Worm (Caenorhabditis elegans) whole organism, early embryonic: ENCODE measurements around the gene aqp-11.

ENCODE experiments used
- B0310.2 ChIP-seq: sonication (generic microtip); optimal IDR thresholded peaks from 2 replicates; lab custom pipeline; 2016; ENCODE audit warnings: mild to moderate bottlenecking, missing genetic modification characterization, missing compliant biosample characterization
- F13C5.2 ChIP-seq: sonication (generic microtip); optimal IDR thresholded peaks from 2 replicates; lab custom pipeline; 2017; ENCODE audit warnings: mild to moderate bottlenecking, missing genetic modification characterization, inconsistent platforms, missing compliant biosample characterization
- aly-1 ChIP-seq: sonication (generic microtip); optimal IDR thresholded peaks from 2 replicates; lab custom pipeline; 2016; ENCODE audit warnings: missing genetic modification characterization, missing compliant biosample characterization
- ama-1 ChIP-seq: fragments of 150-350 bp; optimal IDR thresholded peaks from 2 replicates; lab custom pipeline; 2014
- ceh-13 ChIP-seq: fragments of 200-800 bp; sonication (Bioruptor generic); optimal IDR thresholded peaks from 2 replicates; lab custom pipeline; 2018; ENCODE audit warnings: mild to moderate bottlenecking, missing genetic modification characterization, missing compliant biosample characterization
- ceh-36 ChIP-seq: sonication (generic microtip); optimal IDR thresholded peaks from 2 replicates; lab custom pipeline; 2016; ENCODE audit warnings: missing genetic modification characterization, inconsistent platforms, missing compliant biosample characterization
- ets-7 ChIP-seq: sonication (generic microtip); optimal IDR thresholded peaks from 2 replicates; lab custom pipeline; 2016; ENCODE audit warnings: missing genotype, missing genetic modification characterization, missing compliant biosample characterization
- flt-1 ChIP-seq: fragments of 200-800 bp; sonication (Bioruptor generic); IDR thresholded peaks from 2 replicates; pipeline ENCODE4 v1.3.6; 2022; ENCODE audit warnings: missing genetic modification characterization, missing compliant biosample characterization
- hmbx-1 ChIP-seq: sonication (generic microtip); optimal IDR thresholded peaks from 2 replicates; lab custom pipeline; 2016; ENCODE audit warnings: mild to moderate bottlenecking, missing genetic modification characterization, missing compliant biosample characterization
- hmg-4 ChIP-seq: fragments of 200-800 bp; sonication (Bioruptor generic); optimal IDR thresholded peaks from 2 replicates; lab custom pipeline; 2018; ENCODE audit warnings: mild to moderate bottlenecking, missing genetic modification characterization, missing compliant biosample characterization
- hnd-1 ChIP-seq: sonication (generic microtip); optimal IDR thresholded peaks from 2 replicates; lab custom pipeline; 2016; ENCODE audit warnings: missing genetic modification characterization, missing compliant biosample characterization
- pes-1 ChIP-seq: fragments of 200-800 bp; sonication (Bioruptor generic); IDR thresholded peaks from 2 replicates; pipeline ENCODE4 v1.3.6; 2022; ENCODE audit warnings: missing genetic modification reagents, missing genetic modification characterization, missing compliant biosample characterization
- scrt-1 ChIP-seq: fragments of 200-800 bp; sonication (Bioruptor generic); IDR thresholded peaks from 2 replicates; pipeline ENCODE4 v1.3.6; 2022; ENCODE audit warnings: missing genetic modification characterization, missing compliant biosample characterization
- sea-1 ChIP-seq: fragments of 200-800 bp; sonication (Bioruptor generic); conservative IDR thresholded peaks from 2 replicates; pipeline ENCODE4 v1.3.6; 2022; ENCODE audit warnings: missing genetic modification characterization, missing compliant biosample characterization
- tbx-11 ChIP-seq: fragments of 200-800 bp; sonication (Bioruptor generic); IDR thresholded peaks from 2 replicates; pipeline ENCODE4 v1.3.6; 2022; ENCODE audit warnings: missing genetic modification characterization, missing compliant biosample characterization
- tbx-37 ChIP-seq: fragments of 200-800 bp; sonication (Bioruptor generic); conservative IDR thresholded peaks from 2 replicates; pipeline ENCODE4 v1.3.6; 2022; ENCODE audit warnings: missing genetic modification reagents, missing genetic modification characterization, missing compliant biosample characterization
- tra-4 ChIP-seq: sonication (generic microtip); optimal IDR thresholded peaks from 2 replicates; lab custom pipeline; 2017; ENCODE audit warnings: missing genetic modification characterization, missing compliant biosample characterization

The aqp-11 gene

DNA sequence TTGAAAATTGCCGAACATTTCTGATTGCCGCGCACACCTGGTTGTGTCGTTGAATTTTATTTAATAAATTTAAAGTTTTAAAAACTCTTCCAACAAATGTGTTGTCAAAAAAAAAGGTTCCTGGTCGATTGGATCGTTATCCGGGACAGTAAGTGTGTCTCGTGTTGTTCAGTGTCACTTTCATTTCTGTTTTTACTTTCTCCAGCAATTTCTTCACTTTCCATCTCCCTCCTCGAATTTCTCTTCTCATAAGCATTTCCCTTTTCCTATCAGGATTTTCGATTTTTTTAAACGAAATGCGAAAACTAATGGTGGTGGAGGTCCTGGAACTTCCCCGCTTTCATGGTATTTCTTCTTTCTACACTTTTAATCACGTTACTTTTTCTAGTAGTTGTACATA, 22.5 kb downstream of the aqp-11 start:
- TF ChIP-seq aly-1 (no peak), pes-1 (GFP tag; lab: Robert Waterston, UW) (no peak), B0310.2 (tag; lab: Kevin White, UChicago) (no peak), hmg-4 (GFP tag; lab: Kevin White, UChicago) (no peak), ets-7 (tag; lab: Kevin White, UChicago) (no peak), scrt-1 (GFP tag; lab: Robert Waterston, UW) (no peak), ceh-13 (GFP tag; lab: Kevin White, UChicago) (no peak), tbx-37 (GFP tag; lab: Robert Waterston, UW) (no peak), hmbx-1 (tag; lab: Kevin White, UChicago) (no peak), tbx-11 (no peak), F13C5.2 (tag; lab: Kevin White, UChicago) (no peak), ama-1 (no peak), flt-1 (GFP tag; lab: Robert Waterston, UW) (no peak)

- TF ChIP-seq scrt-1 (GFP tag; lab: Robert Waterston, UW): no peak
- TF ChIP-seq ceh-36 (tag; lab: Kevin White, UChicago): no peak
- TF ChIP-seq ama-1: no peak
- no peak for TF ChIP-seq tbx-37 (GFP tag; lab: Robert Waterston, UW)
- no peak for TF ChIP-seq hmg-4 (GFP tag; lab: Kevin White, UChicago)
- TF ChIP-seq aly-1: no peak
- TF ChIP-seq F13C5.2 (tag; lab: Kevin White, UChicago): no peak
- TF ChIP-seq ets-7 (tag; lab: Kevin White, UChicago): no peak
- no peak for TF ChIP-seq flt-1 (GFP tag; lab: Robert Waterston, UW)
- TF ChIP-seq sea-1 (GFP tag; lab: Robert Waterston, UW): no peak
These were observed 24.7 kb downstream of the aqp-11 start for ce11 chrIII:13697822-13698221.

DNA sequence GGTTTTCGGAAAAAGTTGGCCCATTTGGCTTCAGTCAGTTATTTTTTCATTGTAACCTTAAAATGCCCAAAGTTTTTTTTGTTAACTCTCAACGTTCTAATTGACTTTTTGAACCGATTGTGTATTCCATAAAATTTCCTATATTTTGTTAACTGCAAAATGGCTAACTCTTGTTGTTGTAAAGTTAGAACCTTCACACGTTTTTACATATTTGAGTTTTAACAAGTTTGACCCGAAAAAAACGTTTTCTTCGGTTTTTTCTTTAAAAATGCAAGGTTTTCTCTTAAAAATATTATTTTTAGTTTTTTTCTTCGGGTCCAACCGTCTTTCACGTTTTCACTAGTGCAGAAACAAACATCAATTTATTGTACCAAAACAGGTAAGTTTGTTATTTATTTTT, 28.6 kb downstream of the aqp-11 start, which contains the start of gene lit-1:
lit-1 (plus strand) TSS at position 301 of the 400 bp plus-strand sequence.
- no peak for TF ChIP-seq ceh-13 (GFP tag; lab: Kevin White, UChicago)
- TF ChIP-seq tbx-37 (GFP tag; lab: Robert Waterston, UW): no peak
- TF ChIP-seq hnd-1: no peak
- no peak for TF ChIP-seq ceh-36 (tag; lab: Kevin White, UChicago)
- TF ChIP-seq tbx-11: no peak
- no peak for TF ChIP-seq sea-1 (GFP tag; lab: Robert Waterston, UW)
- TF ChIP-seq aly-1: no peak
- TF ChIP-seq ama-1: no peak
- TF ChIP-seq flt-1 (GFP tag; lab: Robert Waterston, UW): no peak

DNA sequence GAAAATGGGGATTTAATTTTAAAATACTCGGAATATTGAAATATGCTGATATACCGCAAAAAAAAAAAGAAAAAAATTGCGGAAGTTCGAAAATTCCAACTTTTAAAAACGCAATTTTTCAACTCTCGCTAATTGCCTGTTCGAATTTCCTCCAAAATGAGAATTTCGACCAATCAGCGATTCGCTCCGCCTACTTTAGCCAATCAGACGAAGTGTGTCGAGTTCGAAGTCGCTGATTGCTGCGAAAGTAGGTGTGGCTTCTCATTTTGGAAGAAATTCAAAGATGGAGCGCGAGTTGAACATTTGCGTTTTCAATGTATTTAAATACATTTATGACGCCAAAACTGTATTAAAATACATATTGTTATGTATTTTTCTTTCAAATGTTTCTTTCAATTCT, 35.3 kb downstream of the aqp-11 start:
- TF ChIP-seq aly-1 (no peak), ama-1 (no peak), tra-4 (tag; lab: Kevin White, UChicago) (no peak), ets-7 (tag; lab: Kevin White, UChicago) (no peak), tbx-37 (GFP tag; lab: Robert Waterston, UW) (no peak), tbx-11 (no peak), hnd-1 (no peak), hmbx-1 (tag; lab: Kevin White, UChicago) (no peak), B0310.2 (tag; lab: Kevin White, UChicago) (no peak), ceh-13 (GFP tag; lab: Kevin White, UChicago) (no peak), scrt-1 (GFP tag; lab: Robert Waterston, UW) (no peak), sea-1 (GFP tag; lab: Robert Waterston, UW) (no peak), ceh-36 (tag; lab: Kevin White, UChicago) (no peak), hmg-4 (GFP tag; lab: Kevin White, UChicago) (no peak), pes-1 (GFP tag; lab: Robert Waterston, UW) (no peak), F13C5.2 (tag; lab: Kevin White, UChicago) (no peak), flt-1 (GFP tag; lab: Robert Waterston, UW) (no peak)

DNA sequence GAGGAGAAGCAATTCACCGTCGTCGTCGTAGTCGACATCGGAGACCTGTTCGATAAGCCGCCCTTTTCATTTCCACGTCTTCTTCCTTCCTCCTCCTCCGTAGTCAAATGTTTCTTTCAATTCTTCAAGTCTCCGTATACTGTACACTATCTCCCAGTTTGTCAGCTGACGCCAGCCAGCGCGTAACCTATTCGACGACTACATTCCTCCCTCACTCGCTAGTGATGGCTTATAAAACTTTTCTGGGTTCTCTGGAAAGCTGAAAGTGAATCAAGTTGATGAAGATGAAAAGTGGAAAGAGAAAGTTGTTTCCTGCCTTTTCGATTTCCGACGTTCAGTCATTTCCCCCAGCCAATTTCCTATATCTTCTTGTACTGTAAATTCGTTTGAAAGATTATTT, 36.0 kb downstream of the aqp-11 start:
- TF ChIP-seq hmbx-1 (tag; lab: Kevin White, UChicago): no peak
- no peak for TF ChIP-seq tbx-11
- no peak for TF ChIP-seq hmg-4 (GFP tag; lab: Kevin White, UChicago)
- no peak for TF ChIP-seq tbx-37 (GFP tag; lab: Robert Waterston, UW)
- no peak for TF ChIP-seq flt-1 (GFP tag; lab: Robert Waterston, UW)
- TF ChIP-seq ceh-13 (GFP tag; lab: Kevin White, UChicago): no peak
- no peak for TF ChIP-seq hnd-1
- no peak for TF ChIP-seq pes-1 (GFP tag; lab: Robert Waterston, UW)
- TF ChIP-seq ama-1: no peak
- no peak for TF ChIP-seq F13C5.2 (tag; lab: Kevin White, UChicago)
- no peak for TF ChIP-seq ets-7 (tag; lab: Kevin White, UChicago)
- no peak for TF ChIP-seq B0310.2 (tag; lab: Kevin White, UChicago)
- TF ChIP-seq sea-1 (GFP tag; lab: Robert Waterston, UW): no peak
- no peak for TF ChIP-seq scrt-1 (GFP tag; lab: Robert Waterston, UW)
- no peak for TF ChIP-seq ceh-36 (tag; lab: Kevin White, UChicago)
- no peak for TF ChIP-seq tra-4 (tag; lab: Kevin White, UChicago)

ce11 chrIII:13710666-13711065, 37.6 kb downstream of the aqp-11 start:
- TF ChIP-seq ama-1 (no peak), scrt-1 (GFP tag; lab: Robert Waterston, UW) (no peak), tra-4 (tag; lab: Kevin White, UChicago) (no peak), hmbx-1 (tag; lab: Kevin White, UChicago) (no peak), ceh-13 (GFP tag; lab: Kevin White, UChicago) (no peak), sea-1 (GFP tag; lab: Robert Waterston, UW) (no peak), flt-1 (GFP tag; lab: Robert Waterston, UW) (no peak), aly-1 (no peak), hnd-1 (no peak), hmg-4 (GFP tag; lab: Kevin White, UChicago) (no peak), B0310.2 (tag; lab: Kevin White, UChicago) (no peak)

DNA sequence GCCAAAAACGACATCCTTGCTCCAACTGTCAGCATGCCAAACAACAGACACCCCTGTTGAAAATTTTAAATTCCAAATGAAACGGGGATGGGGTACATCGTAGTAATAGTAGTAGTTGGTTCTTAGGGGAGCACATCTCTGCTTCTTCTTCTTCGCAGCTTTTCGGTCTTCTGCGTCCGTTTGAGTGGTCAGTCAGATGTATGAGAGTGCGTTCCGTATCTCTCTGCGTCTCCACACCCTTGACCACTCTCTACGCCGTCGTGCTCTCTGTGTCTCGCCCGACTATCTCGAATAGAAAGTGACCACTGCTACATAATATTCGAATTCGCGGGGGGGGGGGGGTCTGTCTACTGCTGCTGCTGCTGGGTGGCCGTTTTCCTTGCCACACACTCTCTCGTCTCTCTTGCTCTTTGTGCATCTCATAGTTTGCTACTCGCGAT, 39.8 kb downstream of the aqp-11 start:
- no peak for TF ChIP-seq scrt-1 (GFP tag; lab: Robert Waterston, UW)
- no peak for TF ChIP-seq ceh-13 (GFP tag; lab: Kevin White, UChicago)
- peak; percentile 68 for TF ChIP-seq hmg-4 (GFP tag; lab: Kevin White, UChicago)
- TF ChIP-seq B0310.2 (tag; lab: Kevin White, UChicago): no peak
- TF ChIP-seq tra-4 (tag; lab: Kevin White, UChicago): no peak
- TF ChIP-seq tbx-37 (GFP tag; lab: Robert Waterston, UW): no peak
- TF ChIP-seq F13C5.2 (tag; lab: Kevin White, UChicago): peak; percentile 56
- no peak for TF ChIP-seq flt-1 (GFP tag; lab: Robert Waterston, UW)
- TF ChIP-seq ceh-36 (tag; lab: Kevin White, UChicago): peak; percentile 16
- no peak for TF ChIP-seq ets-7 (tag; lab: Kevin White, UChicago)
